Fruit fly (Drosophila melanogaster): ENCODE results near the gene CG7497.

- TF ChIP-seq Hr83 (GFP tag; optimal IDR thresholded peaks at IDR 0.05; ENCODE audit: poor library complexity, severe bottlenecking) = no peak
- no peak for TF ChIP-seq Mio (GFP tag; optimal IDR thresholded peaks at IDR 0.05)
Measured at dm6 chr3L:17588686-17589085, 44.6 kb upstream of the CG7497 start.

Measured in whole organism, wandering third instar larva.